Fruit fly (Drosophila melanogaster) whole organism, wandering third instar larva: ENCODE measurements around the gene Prp5.

Experiments
- GATAd ChIP-seq: sonication (Bioruptor generic); optimal IDR thresholded peaks from 2 replicates; lab custom pipeline; 2016; ENCODE audit warnings: missing biosample characterization, missing genetic modification characterization
- HLH106 ChIP-seq: fragments of 200-800 bp; optimal IDR thresholded peaks from 3 replicates; lab custom pipeline; 2019; ENCODE audit warnings: missing biosample characterization, mild to moderate bottlenecking, missing genetic modification characterization, moderate library complexity
- OdsH ChIP-seq: fragments of 200-800 bp; sonication (Bioruptor generic); optimal IDR thresholded peaks from 2 replicates; lab custom pipeline; 2016; ENCODE audit warnings: missing biosample characterization, mild to moderate bottlenecking, missing genetic modification characterization
- dmrt93B ChIP-seq: fragments of 200-800 bp; sonication (Bioruptor generic); optimal IDR thresholded peaks from 2 replicates; lab custom pipeline; 2018; ENCODE audit warnings: missing biosample characterization, mild to moderate bottlenecking, missing genetic modification characterization
- jim ChIP-seq: fragments of 175-275, 200-325 bp; sonication (Bioruptor generic); optimal IDR thresholded peaks from 2 replicates; lab custom pipeline; 2016; ENCODE audit warnings: missing biosample characterization, mild to moderate bottlenecking, missing genetic modification characterization
- pan ChIP-seq: fragments of >200 bp; optimal IDR thresholded peaks from 2 replicates; lab custom pipeline; 2017

DNA sequence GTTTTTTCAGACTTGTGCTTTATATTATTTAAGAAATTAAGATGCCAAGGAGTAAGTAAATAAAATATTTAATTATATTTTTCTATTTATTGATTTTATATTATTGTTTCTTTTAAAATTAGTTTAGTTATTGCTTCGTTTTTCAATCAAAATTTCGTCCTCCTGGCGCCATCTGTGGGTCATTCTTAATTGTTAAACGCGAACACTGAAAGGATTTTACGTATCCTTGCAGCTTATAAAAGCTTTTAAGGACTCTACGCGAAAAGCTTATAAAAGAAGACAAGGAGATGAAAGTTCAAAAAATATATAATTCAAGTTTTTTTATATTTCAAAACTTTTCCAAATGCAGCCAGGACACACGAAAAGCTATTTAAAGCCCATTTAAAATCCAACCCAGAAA, 35.2 kb downstream of the Prp5 start:
- TF ChIP-seq pan (lab: Kevin White, UChicago) (no peak), OdsH (no peak), HLH106 (no peak), jim (no peak), GATAd (GFP tag; lab: Kevin White, UChicago) (no peak), dmrt93B (GFP tag; lab: Kevin White, UChicago) (no peak)
